Fruit fly (Drosophila melanogaster) whole organism: ENCODE results near the gene CG12766.

Experiments used
- CG8478 ChIP-seq: fragments of >200 bp; optimal IDR thresholded peaks from 2 replicates; lab custom pipeline; 2018; ENCODE audit warnings: inconsistent platforms
- pan ChIP-seq: fragments of >200 bp; optimal IDR thresholded peaks from 2 replicates; lab custom pipeline; 2017
- psq ChIP-seq: fragments of >200 bp; optimal IDR thresholded peaks from 2 replicates; lab custom pipeline; 2017
- usp ChIP-seq: fragments of >200 bp; optimal IDR thresholded peaks from 2 replicates; lab custom pipeline; 2017; ENCODE audit warnings: missing biosample characterization, missing genetic modification characterization, mixed read lengths

DNA sequence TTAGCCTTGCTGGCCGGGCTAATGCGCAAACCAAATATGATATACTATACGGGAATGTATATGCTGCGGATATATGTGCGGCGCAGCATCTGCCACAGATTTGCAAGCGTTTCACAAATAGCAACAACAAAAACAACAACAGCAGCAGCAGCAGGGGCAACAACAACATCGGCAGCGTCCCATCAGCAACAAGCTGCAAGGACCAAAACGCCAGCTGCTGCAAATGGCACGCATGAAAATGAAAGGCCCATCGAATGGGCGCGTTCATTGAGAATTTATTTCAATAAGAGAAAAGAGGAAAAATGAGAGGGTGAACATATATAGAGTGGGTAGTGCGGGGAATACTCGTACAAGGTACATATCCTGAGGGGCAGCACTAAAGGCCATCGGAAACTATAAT, 36.5 kb upstream of the CG12766 start:
- TF ChIP-seq psq (lab: Kevin White, UChicago), result no peak
- TF ChIP-seq usp, result no peak
- TF ChIP-seq pan (lab: Kevin White, UChicago), result no peak
- TF ChIP-seq CG8478 (lab: Kevin White, UChicago), result no peak
